Worm (Caenorhabditis elegans) whole organism, late embryonic: Measurements from ENCODE around the gene ilc-17.1.

Source experiments
- C08G9.2 ChIP-seq: sonication (generic microtip); optimal IDR thresholded peaks from 2 replicates; lab custom pipeline; 2016; ENCODE audit warnings: mild to moderate bottlenecking, missing genetic modification characterization, moderate library complexity, missing compliant biosample characterization
- C38D4.7 ChIP-seq: fragments of 200-800 bp; sonication (Bioruptor generic); optimal IDR thresholded peaks from 2 replicates; lab custom pipeline; 2018; ENCODE audit warnings: mild to moderate bottlenecking, missing genetic modification characterization, moderate library complexity, missing compliant biosample characterization
- K02D7.2 ChIP-seq: sonication (generic microtip); optimal IDR thresholded peaks from 2 replicates; lab custom pipeline; 2017; ENCODE audit warnings: mild to moderate bottlenecking, missing genetic modification characterization, missing compliant biosample characterization
- Y22D7AL.16 ChIP-seq: sonication (generic microtip); optimal IDR thresholded peaks from 2 replicates; lab custom pipeline; 2016; ENCODE audit warnings: missing genetic modification characterization, missing compliant biosample characterization
- ama-1 ChIP-seq: fragments of 150-350 bp; optimal IDR thresholded peaks from 2 replicates; lab custom pipeline; 2014
- ceh-14 ChIP-seq: sonication (generic microtip); optimal IDR thresholded peaks from 2 replicates; lab custom pipeline; 2016; ENCODE audit warnings: missing genotype, missing genetic modification characterization, missing compliant biosample characterization
- ceh-2 ChIP-seq: sonication (generic microtip); optimal IDR thresholded peaks from 2 replicates; lab custom pipeline; 2016; ENCODE audit warnings: missing genotype, missing genetic modification characterization, missing compliant biosample characterization
- ceh-22 ChIP-seq: sonication (generic microtip); optimal IDR thresholded peaks from 2 replicates; lab custom pipeline; 2017; ENCODE audit warnings: missing biosample characterization, missing genetic modification characterization
- ceh-30 ChIP-seq: fragments of 150-350 bp; optimal IDR thresholded peaks from 2 replicates; lab custom pipeline; 2014; ENCODE audit warnings: missing biosample characterization, missing genetic modification characterization
- ceh-31 ChIP-seq: sonication (generic microtip); optimal IDR thresholded peaks from 2 replicates; lab custom pipeline; 2016; ENCODE audit warnings: missing genetic modification characterization, missing compliant biosample characterization
- ceh-34 ChIP-seq: sonication (generic microtip); optimal IDR thresholded peaks from 2 replicates; lab custom pipeline; 2016; ENCODE audit warnings: mild to moderate bottlenecking, missing genetic modification characterization, missing compliant biosample characterization
- ceh-45 ChIP-seq: fragments of 200-800 bp; sonication (Bioruptor generic); IDR thresholded peaks from 2 replicates; pipeline ENCODE4 v1.3.6; 2022; ENCODE audit warnings: missing genetic modification reagents, missing genetic modification characterization, missing compliant biosample characterization
- ceh-9 ChIP-seq: sonication (generic microtip); optimal IDR thresholded peaks from 2 replicates; lab custom pipeline; 2016; ENCODE audit warnings: mild to moderate bottlenecking, missing genetic modification characterization, inconsistent platforms, missing compliant biosample characterization
- che-1 ChIP-seq: sonication (generic microtip); optimal IDR thresholded peaks from 2 replicates; lab custom pipeline; 2016; ENCODE audit warnings: mild to moderate bottlenecking, missing genetic modification characterization, missing compliant biosample characterization
- dmd-4 ChIP-seq: sonication (generic microtip); optimal IDR thresholded peaks from 2 replicates; lab custom pipeline; 2016; ENCODE audit warnings: borderline replicate concordance, missing genetic modification characterization, missing compliant biosample characterization
- elt-2 ChIP-seq: sonication (generic microtip); optimal IDR thresholded peaks from 2 replicates; lab custom pipeline; 2016; ENCODE audit warnings: missing genetic modification reagents, missing genetic modification characterization, missing compliant biosample characterization
- ets-4 ChIP-seq: sonication (generic microtip); optimal IDR thresholded peaks from 2 replicates; lab custom pipeline; 2016; ENCODE audit warnings: missing genetic modification characterization, missing compliant biosample characterization
- eyg-1 ChIP-seq: sonication (generic microtip); optimal IDR thresholded peaks from 2 replicates; lab custom pipeline; 2016; ENCODE audit warnings: missing genotype, missing genetic modification characterization, missing compliant biosample characterization
- fax-1 ChIP-seq: sonication (generic microtip); optimal IDR thresholded peaks from 2 replicates; lab custom pipeline; 2016; ENCODE audit warnings: missing genotype, missing genetic modification characterization, missing compliant biosample characterization
- fkh-6 ChIP-seq: sonication (generic microtip); optimal IDR thresholded peaks from 2 replicates; lab custom pipeline; 2016; ENCODE audit warnings: missing genetic modification characterization, missing compliant biosample characterization
- gmeb-2 ChIP-seq: sonication (generic microtip); optimal IDR thresholded peaks from 2 replicates; lab custom pipeline; 2016; ENCODE audit warnings: missing genetic modification characterization, inconsistent platforms, missing compliant biosample characterization
- hlh-13 ChIP-seq: fragments of 200-800 bp; sonication (Bioruptor generic); optimal IDR thresholded peaks from 2 replicates; lab custom pipeline; 2018; ENCODE audit warnings: mild to moderate bottlenecking, missing genetic modification characterization, missing compliant biosample characterization
- madf-2 ChIP-seq: sonication (generic microtip); optimal IDR thresholded peaks from 2 replicates; lab custom pipeline; 2017; ENCODE audit warnings: missing genetic modification characterization, missing compliant biosample characterization
- mec-3 ChIP-seq: sonication (generic microtip); optimal IDR thresholded peaks from 2 replicates; lab custom pipeline; 2016; ENCODE audit warnings: borderline replicate concordance, missing genetic modification characterization, missing compliant biosample characterization
- nfya-1 ChIP-seq: sonication (generic microtip); optimal IDR thresholded peaks from 2 replicates; lab custom pipeline; 2017; ENCODE audit warnings: missing genetic modification characterization, mild to moderate bottlenecking, missing compliant biosample characterization, antibody characterized with exemption, moderate library complexity
- pha-2 ChIP-seq: sonication (generic microtip); optimal IDR thresholded peaks from 2 replicates; lab custom pipeline; 2017; ENCODE audit warnings: mild to moderate bottlenecking, missing genetic modification characterization, missing compliant biosample characterization
- pha-4 ChIP-seq: fragments of 150-350 bp; optimal IDR thresholded peaks from 2 replicates; lab custom pipeline; 2018; ENCODE audit warnings: missing biosample characterization, missing genetic modification reagents, missing genetic modification characterization
- pqm-1 ChIP-seq: sonication (generic microtip); optimal IDR thresholded peaks from 2 replicates; lab custom pipeline; 2016; ENCODE audit warnings: missing genetic modification characterization, missing compliant biosample characterization
- pros-1 ChIP-seq: fragments of 150-350 bp; optimal IDR thresholded peaks from 2 replicates; lab custom pipeline; 2014; ENCODE audit warnings: missing biosample characterization, missing genetic modification reagents, missing genetic modification characterization
- ref-2 ChIP-seq: sonication (generic microtip); optimal IDR thresholded peaks from 2 replicates; lab custom pipeline; 2016; ENCODE audit warnings: missing genetic modification characterization, missing compliant biosample characterization
- rnt-1 ChIP-seq: sonication (generic microtip); optimal IDR thresholded peaks from 2 replicates; lab custom pipeline; 2016; ENCODE audit warnings: missing genetic modification characterization, missing compliant biosample characterization
- sdc-2 ChIP-seq: sonication (generic microtip); optimal IDR thresholded peaks from 2 replicates; lab custom pipeline; 2016; ENCODE audit warnings: missing genotype, missing genetic modification characterization, missing compliant biosample characterization
- sox-2 ChIP-seq: fragments of 200-800 bp; sonication (Bioruptor generic); IDR thresholded peaks from 2 replicates; pipeline ENCODE4 v1.3.6; 2022; ENCODE audit warnings: missing genetic modification reagents, missing genetic modification characterization, missing compliant biosample characterization
- sox-4 ChIP-seq: sonication (generic microtip); optimal IDR thresholded peaks from 2 replicates; lab custom pipeline; 2017; ENCODE audit warnings: mild to moderate bottlenecking, missing genetic modification characterization, inconsistent platforms, missing compliant biosample characterization
- syd-9 ChIP-seq: sonication (generic microtip); optimal IDR thresholded peaks from 2 replicates; lab custom pipeline; 2016; ENCODE audit warnings: mild to moderate bottlenecking, missing genetic modification characterization, moderate library complexity, missing compliant biosample characterization
- ttx-3 ChIP-seq: sonication (generic microtip); optimal IDR thresholded peaks from 2 replicates; lab custom pipeline; 2016; ENCODE audit warnings: missing genetic modification reagents, missing genetic modification characterization, missing compliant biosample characterization
- unc-42 ChIP-seq: sonication (generic microtip); optimal IDR thresholded peaks from 2 replicates; lab custom pipeline; 2016; ENCODE audit warnings: missing genotype, missing genetic modification characterization, missing compliant biosample characterization
- zip-5 ChIP-seq: sonication (generic microtip); optimal IDR thresholded peaks from 2 replicates; lab custom pipeline; 2016; ENCODE audit warnings: missing genetic modification characterization, missing compliant biosample characterization

Gene ilc-17.1

ce11 chrX:12750805-12751204 lies 18.8 kb downstream of the ilc-17.1 start:
- TF ChIP-seq C38D4.7 (GFP tag; lab: Kevin White, UChicago) (no peak), ceh-14 (tag; lab: Kevin White, UChicago) (no peak), ceh-22 (tag; lab: Kevin White, UChicago) (no peak), syd-9 (tag; lab: Kevin White, UChicago) (no peak), ref-2 (no peak), fkh-6 (tag; lab: Kevin White, UChicago) (no peak), unc-42 (tag; lab: Kevin White, UChicago) (no peak), dmd-4 (no peak), ceh-45 (GFP tag; lab: Robert Waterston, UW) (no peak), ets-4 (tag; lab: Kevin White, UChicago) (no peak), ceh-34 (tag; lab: Kevin White, UChicago) (no peak), eyg-1 (tag; lab: Kevin White, UChicago) (no peak), nfya-1 (no peak), hlh-13 (no peak), mec-3 (tag; lab: Kevin White, UChicago) (no peak), ama-1 (lab: Kevin White, UChicago) (no peak), rnt-1 (tag; lab: Kevin White, UChicago) (no peak), gmeb-2 (no peak), zip-5 (tag; lab: Kevin White, UChicago) (no peak), pha-4 (tag; lab: Kevin White, UChicago) (no peak)

DNA sequence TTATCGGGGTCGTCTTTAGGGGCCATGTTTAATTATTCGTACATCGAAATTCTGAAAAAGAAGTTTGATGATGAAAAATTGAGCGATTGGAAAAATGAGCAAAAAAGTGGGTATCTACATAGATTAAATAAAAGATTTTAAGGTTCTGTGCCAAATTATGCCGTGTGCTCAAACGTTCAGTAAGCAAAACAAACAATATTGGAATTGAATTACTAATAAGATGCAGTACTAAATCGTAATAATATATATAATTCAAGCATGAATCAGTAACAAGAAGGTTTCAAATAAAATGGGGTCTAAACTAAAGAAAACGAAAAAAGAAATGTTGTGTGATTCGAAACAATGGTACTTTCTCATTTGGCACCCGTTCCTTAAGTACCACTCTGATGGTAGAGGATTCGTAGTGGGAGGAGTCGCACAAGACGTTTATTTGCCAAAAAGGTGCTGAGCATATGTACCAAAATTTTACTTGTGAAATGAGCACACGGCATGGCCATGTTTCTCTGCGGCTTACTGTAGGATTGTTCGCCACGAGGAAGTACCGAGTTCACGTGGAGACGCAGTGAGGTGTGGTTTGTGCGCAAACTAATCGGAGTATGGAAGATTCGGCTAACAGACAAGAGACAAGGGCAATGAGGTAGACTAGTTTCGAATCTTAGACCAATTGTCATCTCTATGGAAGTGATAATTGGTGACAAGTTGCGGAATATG lies 19.9 kb downstream of the ilc-17.1 start, which contains the start of gene pgp-14:
Gene pgp-14, minus strand, starts transcription at position 51 of the 711 bp plus-strand sequence.
- TF ChIP-seq sdc-2 (tag; lab: Kevin White, UChicago), result peak; percentile 1
- TF ChIP-seq ceh-30 (tag; lab: Kevin White, UChicago), result no peak

ce11 chrX:12738454-12738853 lies 31.1 kb downstream of the ilc-17.1 start, which contains the start of gene pgp-13:
Gene pgp-13, plus strand, starts transcription at chrX:12738754.
- TF ChIP-seq ama-1 (lab: Kevin White, UChicago), result no peak

DNA sequence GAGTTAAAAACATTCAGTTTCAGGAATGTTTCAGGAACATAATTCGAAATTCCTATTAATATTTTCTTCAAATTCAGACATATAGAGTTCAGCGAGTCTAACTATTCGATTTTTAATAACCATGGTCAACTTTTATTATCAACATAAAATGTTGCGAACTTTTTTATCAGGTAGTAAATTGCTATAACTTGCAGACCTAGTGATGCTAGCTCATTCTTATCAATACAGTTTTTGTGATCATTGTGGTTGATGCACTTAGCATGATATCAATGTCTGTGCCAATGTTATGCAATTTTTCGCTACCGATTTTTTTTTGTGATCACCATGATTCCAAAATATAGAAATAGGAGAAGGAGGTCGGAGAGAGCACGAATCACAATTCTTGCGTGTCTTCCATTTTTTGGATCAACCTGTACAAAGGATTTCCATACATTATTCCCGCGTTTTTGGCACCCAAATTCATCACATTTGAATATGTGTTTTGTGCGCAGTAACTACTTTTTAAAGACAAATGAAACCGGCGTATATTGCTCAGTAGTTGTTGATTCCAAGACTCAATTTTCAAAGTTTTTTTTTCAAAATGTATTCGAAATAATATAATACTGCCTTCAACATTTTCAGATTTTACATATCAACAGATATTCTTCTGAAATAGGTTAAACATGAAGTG lies 38.3 kb downstream of the ilc-17.1 start, which contains the start of gene pgp-12:
Gene pgp-12, plus strand, starts transcription at position 620 of the 670 bp plus-strand sequence.
- TF ChIP-seq sdc-2 (tag; lab: Kevin White, UChicago), result no peak

DNA sequence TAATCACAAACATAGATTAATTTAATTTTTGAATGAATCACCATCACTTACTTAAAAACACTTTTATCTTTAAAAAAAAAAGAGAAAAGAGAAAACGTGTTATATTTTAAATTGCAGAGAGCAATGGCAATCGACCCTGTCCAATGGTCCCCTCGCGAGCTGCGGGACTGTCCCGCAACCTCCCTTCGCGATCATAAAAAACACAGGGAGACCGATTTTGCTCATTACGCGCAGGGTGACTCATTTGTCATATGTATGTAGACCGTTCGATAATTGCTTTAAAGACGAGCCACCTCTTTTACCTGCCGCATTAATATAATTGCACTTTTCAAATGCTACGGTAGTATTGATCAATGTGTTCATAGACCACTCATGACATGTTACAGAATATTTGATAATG lies 39.5 kb downstream of the ilc-17.1 start:
- TF ChIP-seq sdc-2 (tag; lab: Kevin White, UChicago) (peak; percentile 96), elt-2 (tag; lab: Kevin White, UChicago) (peak; percentile 11), hlh-13 (no peak)
- TF ChIP-seq, all 69 proteins: peak for 2

DNA sequence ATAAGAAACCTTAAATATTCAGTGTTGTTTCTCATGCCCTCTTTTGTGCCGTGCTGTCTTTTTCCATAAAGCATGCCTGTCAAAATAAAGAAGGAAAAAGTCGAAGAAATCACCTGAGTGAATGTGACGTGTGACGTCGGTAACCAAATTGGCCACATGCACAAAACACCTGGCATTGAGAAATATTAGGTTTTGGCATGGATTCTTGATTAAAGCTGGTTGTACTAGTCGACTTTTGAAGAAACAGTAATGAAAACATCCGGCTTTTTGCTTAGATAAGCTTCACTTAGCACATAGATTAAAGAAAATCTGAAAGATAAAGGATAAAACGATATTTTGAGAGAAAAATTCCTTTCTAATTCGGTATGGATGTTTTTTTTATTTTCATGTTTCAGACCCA lies 43.5 kb downstream of the ilc-17.1 start:
- no peak for TF ChIP-seq C08G9.2 (tag; lab: Kevin White, UChicago)
- no peak for TF ChIP-seq sdc-2 (tag; lab: Kevin White, UChicago)
- TF ChIP-seq ttx-3 (tag; lab: Kevin White, UChicago), result no peak
- no peak for TF ChIP-seq pha-4 (tag; lab: Kevin White, UChicago)

DNA sequence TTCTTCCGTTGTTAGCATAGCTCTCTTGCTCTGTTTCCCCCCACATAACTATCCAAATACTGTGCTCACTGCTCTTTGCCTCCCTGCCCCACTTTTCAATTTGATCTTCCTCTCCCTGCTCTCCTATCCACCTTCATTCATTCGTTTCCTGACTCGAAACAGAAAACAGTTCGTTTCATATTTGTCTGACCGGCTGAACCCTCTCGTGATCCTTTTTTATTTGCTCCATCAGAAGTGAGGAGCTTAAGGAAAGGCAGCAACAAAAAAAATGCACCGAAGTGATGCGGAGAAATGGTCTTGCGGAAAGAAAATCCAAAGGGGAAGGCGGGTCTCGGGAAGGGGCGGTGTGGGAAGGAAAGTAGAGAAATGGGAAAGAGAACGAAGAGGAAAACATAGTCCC lies 48.2 kb downstream of the ilc-17.1 start:
- TF ChIP-seq C38D4.7 (GFP tag; lab: Kevin White, UChicago), result no peak
- no peak for TF ChIP-seq mec-3 (tag; lab: Kevin White, UChicago)
- no peak for TF ChIP-seq dmd-4
- no peak for TF ChIP-seq madf-2 (tag; lab: Kevin White, UChicago)
- TF ChIP-seq pros-1, result no peak
- TF ChIP-seq K02D7.2, result no peak
- TF ChIP-seq pqm-1 (tag; lab: Kevin White, UChicago), result no peak
- TF ChIP-seq sox-4 (tag; lab: Kevin White, UChicago), result no peak
- no peak for TF ChIP-seq ceh-45 (GFP tag; lab: Robert Waterston, UW)
- TF ChIP-seq syd-9 (tag; lab: Kevin White, UChicago), result no peak
- no peak for TF ChIP-seq sox-2
- no peak for TF ChIP-seq ceh-31
- no peak for TF ChIP-seq pha-2 (tag; lab: Kevin White, UChicago)
- TF ChIP-seq ceh-2 (tag; lab: Kevin White, UChicago), result no peak
- TF ChIP-seq ceh-9, result no peak
- no peak for TF ChIP-seq Y22D7AL.16
- TF ChIP-seq fax-1 (tag; lab: Kevin White, UChicago), result no peak
- TF ChIP-seq che-1, result no peak
- TF ChIP-seq gmeb-2, result no peak
